Worm (Caenorhabditis elegans): ENCODE results near the gene otpl-7.

otpl-7 gene

ce11 chrV:8548989-8549388, 27.7 kb downstream of the otpl-7 start, which contains the start of gene stdh-4:
TSS of gene stdh-4 (plus strand) at chrV:8549289.
- no peak for TF ChIP-seq hmbx-1 (tag; optimal IDR thresholded peaks at IDR 0.05)
- TF ChIP-seq pes-1 (GFP tag; IDR thresholded peaks at IDR 0.05): no peak
- no peak for TF ChIP-seq ceh-36 (tag; optimal IDR thresholded peaks at IDR 0.05)
- no peak for TF ChIP-seq tbx-37 (GFP tag; conservative IDR thresholded peaks at IDR 0.05)
- no peak for TF ChIP-seq ama-1 (optimal IDR thresholded peaks at IDR 0.05)
- TF ChIP-seq sea-1 (GFP tag; conservative IDR thresholded peaks at IDR 0.05): no peak
- TF ChIP-seq aly-1 (tag; optimal IDR thresholded peaks at IDR 0.05): no peak
- TF ChIP-seq hmg-4 (GFP tag; optimal IDR thresholded peaks at IDR 0.05): no peak
- TF ChIP-seq F13C5.2 (tag; optimal IDR thresholded peaks at IDR 0.05): no peak
- no peak for TF ChIP-seq flt-1 (GFP tag; IDR thresholded peaks at IDR 0.05)
- no peak for TF ChIP-seq ets-7 (tag; optimal IDR thresholded peaks at IDR 0.05)
- TF ChIP-seq hnd-1 (tag; optimal IDR thresholded peaks at IDR 0.05): no peak
- TF ChIP-seq B0310.2 (tag; optimal IDR thresholded peaks at IDR 0.05): no peak
- no peak for TF ChIP-seq tbx-11 (GFP tag; IDR thresholded peaks at IDR 0.05)
- no peak for TF ChIP-seq ceh-13 (GFP tag; optimal IDR thresholded peaks at IDR 0.05)
- TF ChIP-seq scrt-1 (GFP tag; IDR thresholded peaks at IDR 0.05): no peak
- no peak for TF ChIP-seq tra-4 (tag; optimal IDR thresholded peaks at IDR 0.05)

ce11 chrV:8552460-8552859, 31.2 kb downstream of the otpl-7 start, which contains the start of gene acr-15:
TSS of gene acr-15 (plus strand) at chrV:8552695.
- TF ChIP-seq hmbx-1 (tag; optimal IDR thresholded peaks at IDR 0.05): no peak
- no peak for TF ChIP-seq ceh-13 (GFP tag; optimal IDR thresholded peaks at IDR 0.05)
- TF ChIP-seq flt-1 (GFP tag; IDR thresholded peaks at IDR 0.05): no peak
- TF ChIP-seq hmg-4 (GFP tag; optimal IDR thresholded peaks at IDR 0.05): no peak
- no peak for TF ChIP-seq ets-7 (tag; optimal IDR thresholded peaks at IDR 0.05)
- TF ChIP-seq ama-1 (optimal IDR thresholded peaks at IDR 0.05): no peak
- no peak for TF ChIP-seq tbx-37 (GFP tag; conservative IDR thresholded peaks at IDR 0.05)
- TF ChIP-seq pes-1 (GFP tag; IDR thresholded peaks at IDR 0.05): no peak
- TF ChIP-seq aly-1 (tag; optimal IDR thresholded peaks at IDR 0.05): no peak

- TF ChIP-seq hnd-1 (tag; optimal IDR thresholded peaks at IDR 0.05) (no peak), F13C5.2 (tag; optimal IDR thresholded peaks at IDR 0.05) (no peak), flt-1 (GFP tag; IDR thresholded peaks at IDR 0.05) (no peak), hmg-4 (GFP tag; optimal IDR thresholded peaks at IDR 0.05) (no peak), hmbx-1 (tag; optimal IDR thresholded peaks at IDR 0.05) (no peak), ceh-13 (GFP tag; optimal IDR thresholded peaks at IDR 0.05) (no peak), aly-1 (tag; optimal IDR thresholded peaks at IDR 0.05) (no peak), ets-7 (tag; optimal IDR thresholded peaks at IDR 0.05) (no peak), ama-1 (optimal IDR thresholded peaks at IDR 0.05) (no peak), pes-1 (GFP tag; IDR thresholded peaks at IDR 0.05) (no peak)
Measured at ce11 chrV:8555955-8556354, 34.7 kb downstream of the otpl-7 start.

- TF ChIP-seq flt-1 (GFP tag; IDR thresholded peaks at IDR 0.05) (no peak), ama-1 (optimal IDR thresholded peaks at IDR 0.05) (no peak), ets-7 (tag; optimal IDR thresholded peaks at IDR 0.05) (no peak), B0310.2 (tag; optimal IDR thresholded peaks at IDR 0.05) (no peak), hnd-1 (tag; optimal IDR thresholded peaks at IDR 0.05) (no peak), ceh-13 (GFP tag; optimal IDR thresholded peaks at IDR 0.05) (no peak), scrt-1 (GFP tag; IDR thresholded peaks at IDR 0.05) (no peak), aly-1 (tag; optimal IDR thresholded peaks at IDR 0.05) (no peak), F13C5.2 (tag; optimal IDR thresholded peaks at IDR 0.05) (no peak), tbx-37 (GFP tag; conservative IDR thresholded peaks at IDR 0.05) (no peak), tbx-11 (GFP tag; IDR thresholded peaks at IDR 0.05) (no peak), sea-1 (GFP tag; conservative IDR thresholded peaks at IDR 0.05) (no peak)
Measured at ce11 chrV:8560916-8561315, 39.6 kb downstream of the otpl-7 start, which contains the start of gene acr-16. TSS of gene acr-16 (plus strand) at chrV:8561216.

DNA sequence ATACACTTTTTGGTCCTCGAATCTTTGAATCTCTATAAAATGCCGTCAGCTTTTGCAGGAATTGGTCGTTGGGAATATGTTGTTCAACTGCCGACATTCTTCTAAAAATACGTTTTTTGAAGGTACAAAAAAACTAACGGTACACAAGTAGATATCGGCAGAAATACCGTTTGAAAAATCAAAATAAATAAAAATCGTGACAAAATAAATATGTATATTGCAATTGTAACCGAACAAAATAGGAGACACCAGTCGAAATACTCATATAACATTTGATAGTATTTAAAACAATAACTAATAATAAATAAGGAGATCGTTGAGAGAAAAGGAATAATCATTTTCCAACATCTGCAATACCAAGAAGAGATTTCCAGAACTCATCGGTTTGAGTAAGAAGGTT, 43.8 kb downstream of the otpl-7 start, which contains the start of gene F25G6.8:
F25G6.8 (minus strand) TSS at position 101 of the 400 bp plus-strand sequence.
- TF ChIP-seq scrt-1 (GFP tag; IDR thresholded peaks at IDR 0.05) (no peak), hmbx-1 (tag; optimal IDR thresholded peaks at IDR 0.05) (no peak), ama-1 (optimal IDR thresholded peaks at IDR 0.05) (no peak), tbx-11 (GFP tag; IDR thresholded peaks at IDR 0.05) (no peak), tbx-37 (GFP tag; conservative IDR thresholded peaks at IDR 0.05) (no peak), pes-1 (GFP tag; IDR thresholded peaks at IDR 0.05) (no peak), B0310.2 (tag; optimal IDR thresholded peaks at IDR 0.05) (no peak), sea-1 (GFP tag; conservative IDR thresholded peaks at IDR 0.05) (no peak), tra-4 (tag; optimal IDR thresholded peaks at IDR 0.05) (no peak), ets-7 (tag; optimal IDR thresholded peaks at IDR 0.05) (no peak), aly-1 (tag; optimal IDR thresholded peaks at IDR 0.05) (no peak), ceh-13 (GFP tag; optimal IDR thresholded peaks at IDR 0.05) (no peak), flt-1 (GFP tag; IDR thresholded peaks at IDR 0.05) (no peak), ceh-36 (tag; optimal IDR thresholded peaks at IDR 0.05) (no peak), hmg-4 (GFP tag; optimal IDR thresholded peaks at IDR 0.05) (no peak), hnd-1 (tag; optimal IDR thresholded peaks at IDR 0.05) (no peak), F13C5.2 (tag; optimal IDR thresholded peaks at IDR 0.05) (no peak)

- TF ChIP-seq sea-1 (GFP tag; conservative IDR thresholded peaks at IDR 0.05) (no peak), pes-1 (GFP tag; IDR thresholded peaks at IDR 0.05) (no peak), hmg-4 (GFP tag; optimal IDR thresholded peaks at IDR 0.05) (no peak), hnd-1 (tag; optimal IDR thresholded peaks at IDR 0.05) (no peak), tbx-37 (GFP tag; conservative IDR thresholded peaks at IDR 0.05) (no peak), hmbx-1 (tag; optimal IDR thresholded peaks at IDR 0.05) (no peak), ama-1 (optimal IDR thresholded peaks at IDR 0.05) (no peak), F13C5.2 (tag; optimal IDR thresholded peaks at IDR 0.05) (no peak)
Measured at ce11 chrV:8569172-8569571, 47.9 kb downstream of the otpl-7 start.

DNA sequence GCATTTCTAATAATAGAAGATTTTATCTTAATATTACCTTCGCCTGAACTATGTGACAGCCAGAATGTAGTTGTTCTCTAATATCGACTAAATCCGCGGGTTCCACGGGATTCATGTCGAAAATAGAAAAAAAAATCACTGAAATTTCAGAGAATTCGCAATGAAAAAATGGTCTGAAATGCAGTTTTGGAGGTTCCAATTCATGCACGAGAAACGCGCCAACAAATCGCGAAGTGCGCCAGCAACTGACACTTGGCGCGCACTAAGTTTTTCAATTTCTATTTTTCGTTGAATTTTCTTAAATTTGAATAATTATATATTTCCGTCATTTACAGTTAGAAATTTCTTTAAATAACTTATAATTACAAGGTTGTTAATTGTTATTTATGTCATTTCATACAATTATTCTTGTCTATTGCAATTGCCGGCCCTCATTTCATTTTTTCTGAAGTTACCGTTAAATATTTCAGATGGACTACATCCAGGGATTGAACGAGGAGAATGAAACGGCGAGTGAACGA, 48.6 kb downstream of the otpl-7 start, which contains the start of the genes F25G6.9 and symk-1:
F25G6.9 (minus strand) TSS at position 160 of the 521 bp plus-strand sequence.
symk-1 (plus strand) TSS at position 471 of the 521 bp plus-strand sequence.
- no peak for TF ChIP-seq hmg-4 (GFP tag; optimal IDR thresholded peaks at IDR 0.05)
- no peak for TF ChIP-seq sea-1 (GFP tag; conservative IDR thresholded peaks at IDR 0.05)
- TF ChIP-seq flt-1 (GFP tag; IDR thresholded peaks at IDR 0.05): no peak
- no peak for TF ChIP-seq ceh-36 (tag; optimal IDR thresholded peaks at IDR 0.05)
- no peak for TF ChIP-seq scrt-1 (GFP tag; IDR thresholded peaks at IDR 0.05)
- no peak for TF ChIP-seq pes-1 (GFP tag; IDR thresholded peaks at IDR 0.05)
- TF ChIP-seq hmbx-1 (tag; optimal IDR thresholded peaks at IDR 0.05): no peak
- no peak for TF ChIP-seq ama-1 (optimal IDR thresholded peaks at IDR 0.05)
- TF ChIP-seq B0310.2 (tag; optimal IDR thresholded peaks at IDR 0.05): no peak
- TF ChIP-seq tra-4 (tag; optimal IDR thresholded peaks at IDR 0.05): no peak
- no peak for TF ChIP-seq ets-7 (tag; optimal IDR thresholded peaks at IDR 0.05)

Data from whole organism, early embryonic.